Worm (Caenorhabditis elegans): ENCODE results near the gene rpc-25.

The rpc-25 gene

DNA sequence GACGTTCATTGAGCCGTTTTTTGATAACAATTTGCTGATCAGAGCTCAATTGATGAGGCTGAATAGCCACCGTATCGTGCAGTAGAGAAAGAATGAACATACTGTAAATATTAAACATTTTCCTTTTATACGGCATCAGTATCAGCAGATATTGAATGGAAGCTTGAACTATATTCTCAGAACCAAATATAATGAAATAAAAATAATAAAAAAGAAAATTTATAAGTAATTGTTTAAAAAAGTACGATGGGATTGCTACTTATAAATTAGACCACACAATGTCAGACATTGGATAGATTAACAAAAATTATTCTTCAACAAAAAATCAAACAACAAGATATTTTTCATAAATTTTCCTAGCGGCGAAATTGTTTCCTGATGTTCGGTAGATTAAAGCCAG is at the start of gene rpc-25:
Gene rpc-25, minus strand, starts transcription at position 101 of the 400 bp plus-strand sequence.
- no peak for TF ChIP-seq unc-55 (GFP tag; optimal IDR thresholded peaks at IDR 0.05)
- no peak for TF ChIP-seq C34F6.9 (tag; optimal IDR thresholded peaks at IDR 0.05)
- no peak for TF ChIP-seq nhr-21 (tag; optimal IDR thresholded peaks at IDR 0.05)
- TF ChIP-seq nhr-23 (tag; optimal IDR thresholded peaks at IDR 0.05), result no peak
- no peak for TF ChIP-seq aly-2 (tag; optimal IDR thresholded peaks at IDR 0.05)
- no peak for TF ChIP-seq ceh-82 (tag; optimal IDR thresholded peaks at IDR 0.05)
- TF ChIP-seq ama-1 (optimal IDR thresholded peaks at IDR 0.05), result no peak
- TF ChIP-seq crh-2 (tag; optimal IDR thresholded peaks at IDR 0.05), result no peak
- no peak for TF ChIP-seq nhr-129 (tag; optimal IDR thresholded peaks at IDR 0.05)
- TF ChIP-seq ztf-11 (tag; optimal IDR thresholded peaks at IDR 0.05), result no peak
- TF ChIP-seq snpc-4 (tag; optimal IDR thresholded peaks at IDR 0.05), result no peak
- TF ChIP-seq ZK546.5 (tag; optimal IDR thresholded peaks at IDR 0.05), result no peak

DNA sequence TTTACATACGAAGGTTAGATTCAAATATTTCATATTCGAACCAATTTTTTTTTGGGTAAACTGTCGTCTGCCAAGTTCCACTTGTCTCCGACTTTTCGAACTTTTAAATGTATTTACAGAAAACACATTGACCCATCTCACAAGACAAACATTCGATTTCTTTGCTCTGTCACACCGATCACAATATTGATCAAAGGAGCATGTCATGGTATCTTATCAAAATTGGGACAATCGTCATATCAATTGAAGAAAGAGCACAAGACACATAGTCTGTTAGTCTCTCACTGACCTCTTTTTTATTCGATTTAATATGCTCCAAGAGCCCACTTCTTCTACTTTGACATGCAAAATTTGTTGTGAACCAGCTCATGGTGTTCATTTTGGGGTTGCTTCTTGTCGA is 49.6 kb upstream of the rpc-25 start, which contains the start of gene nhr-232:
Gene nhr-232, plus strand, starts transcription at position 121 of the 400 bp plus-strand sequence.
- TF ChIP-seq sma-9 (GFP tag; optimal IDR thresholded peaks at IDR 0.05) (peak; percentile 55), sma-9 (tag; optimal IDR thresholded peaks at IDR 0.05) (no peak), unc-62 (GFP tag; optimal IDR thresholded peaks at IDR 0.05) (no peak), fos-1 (tag; optimal IDR thresholded peaks at IDR 0.05) (peak; percentile 80), F13H6.1 (tag; optimal IDR thresholded peaks at IDR 0.05) (peak; percentile 5)

DNA sequence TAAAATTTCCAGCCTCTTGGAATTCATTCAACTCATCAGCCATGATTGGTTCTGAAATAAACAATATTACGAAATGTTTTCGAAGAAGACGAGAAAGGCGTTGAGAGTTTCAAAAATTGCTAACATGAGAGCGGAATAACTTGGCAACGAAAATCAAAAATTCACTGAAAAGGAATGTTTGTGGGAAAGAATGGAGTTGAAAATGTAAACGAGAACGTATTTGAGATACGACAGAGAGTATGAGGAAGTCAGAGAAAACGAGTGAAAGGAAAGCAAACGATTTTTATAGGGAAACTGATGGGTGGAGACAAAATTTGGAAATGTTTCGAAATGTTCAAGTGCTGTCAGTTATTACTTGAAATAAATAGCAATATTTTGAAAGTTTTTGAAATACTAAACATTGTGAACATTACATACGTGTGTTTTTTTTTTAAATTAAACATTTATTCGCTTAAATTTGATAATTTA is 48.6 kb upstream of the rpc-25 start, which contains the start of gene rop-1:
Gene rop-1, minus strand, starts transcription at position 51 of the 468 bp plus-strand sequence.
- no peak for TF ChIP-seq nhr-23 (tag; optimal IDR thresholded peaks at IDR 0.05)
- TF ChIP-seq unc-55 (GFP tag; optimal IDR thresholded peaks at IDR 0.05), result peak; percentile 75
- TF ChIP-seq ceh-82 (tag; optimal IDR thresholded peaks at IDR 0.05), result no peak
- no peak for TF ChIP-seq mab-5 (tag; optimal IDR thresholded peaks at IDR 0.05)
- TF ChIP-seq blmp-1 (tag; optimal IDR thresholded peaks at IDR 0.05; ENCODE audit: insufficient read depth), result peak; percentile 53
- peak in 1 of 2 experiments; percentile 15 for TF ChIP-seq lsy-2 (tag; optimal IDR thresholded peaks at IDR 0.05)
- no peak for TF ChIP-seq ztf-1 (GFP tag; conservative IDR thresholded peaks at IDR 0.05)
- no peak for TF ChIP-seq sem-4 (tag; optimal IDR thresholded peaks at IDR 0.05)
- TF ChIP-seq ama-1 (optimal IDR thresholded peaks at IDR 0.05), result peak; percentile 19
- no peak for TF ChIP-seq elt-1 (tag; optimal IDR thresholded peaks at IDR 0.05)
- no peak for TF ChIP-seq lin-13 (GFP tag; optimal IDR thresholded peaks at IDR 0.05)
- TF ChIP-seq peb-1 (tag; optimal IDR thresholded peaks at IDR 0.05), result no peak
- TF ChIP-seq fos-1 (tag; optimal IDR thresholded peaks at IDR 0.05), result peak; percentile 48
- peak; percentile 88 for TF ChIP-seq nhr-129 (tag; optimal IDR thresholded peaks at IDR 0.05)
- TF ChIP-seq C34F6.9 (tag; optimal IDR thresholded peaks at IDR 0.05), result peak; percentile 60
- TF ChIP-seq gmeb-1 (tag; optimal IDR thresholded peaks at IDR 0.05), result peak; percentile 2

DNA sequence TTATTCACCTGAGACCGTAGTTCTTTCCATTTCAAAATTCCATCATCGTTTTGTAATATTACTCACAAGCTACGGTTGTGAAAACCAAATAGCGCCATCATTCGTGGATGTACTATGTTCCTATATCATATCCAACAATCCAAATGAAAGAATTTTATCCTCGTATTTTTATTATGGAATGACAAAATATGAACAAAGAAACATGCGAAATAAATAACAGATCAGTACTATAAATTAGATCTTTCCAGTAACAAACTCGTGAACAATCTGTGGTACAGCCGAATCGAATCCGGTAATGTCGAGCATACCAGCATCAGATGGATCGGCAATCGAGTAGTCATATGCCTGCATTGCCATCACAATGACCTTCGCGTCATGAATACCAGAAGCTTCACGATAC is 46.3 kb upstream of the rpc-25 start:
- TF ChIP-seq lin-11 (tag; optimal IDR thresholded peaks at IDR 0.05) (no peak), Y55F3AM.14 (GFP tag; optimal IDR thresholded peaks at IDR 0.05) (no peak), elt-3 (tag; optimal IDR thresholded peaks at IDR 0.05) (no peak), F13H6.1 (tag; optimal IDR thresholded peaks at IDR 0.05) (no peak), peb-1 (tag; optimal IDR thresholded peaks at IDR 0.05) (no peak), mbf-1 (tag; optimal IDR thresholded peaks at IDR 0.05) (no peak), aly-2 (tag; optimal IDR thresholded peaks at IDR 0.05) (no peak), snpc-4 (tag; optimal IDR thresholded peaks at IDR 0.05) (no peak), R02D3.7 (tag; optimal IDR thresholded peaks at IDR 0.05) (no peak), ztf-1 (GFP tag; conservative IDR thresholded peaks at IDR 0.05) (no peak), nhr-6 (tag; optimal IDR thresholded peaks at IDR 0.05) (no peak), unc-62 (GFP tag; optimal IDR thresholded peaks at IDR 0.05) (no peak), sem-4 (tag; optimal IDR thresholded peaks at IDR 0.05) (no peak), ceh-16 (tag; optimal IDR thresholded peaks at IDR 0.05) (no peak), lin-39 (tag; optimal IDR thresholded peaks at IDR 0.05) (no peak), zag-1 (tag; optimal IDR thresholded peaks at IDR 0.05) (no peak), lin-13 (GFP tag; optimal IDR thresholded peaks at IDR 0.05) (no peak), sma-9 (GFP tag; optimal IDR thresholded peaks at IDR 0.05) (no peak), sma-9 (tag; optimal IDR thresholded peaks at IDR 0.05) (no peak), nhr-25 (tag; optimal IDR thresholded peaks at IDR 0.05) (no peak)

All from whole organism, L2 larva.